Worm (Caenorhabditis elegans): ENCODE measurements around the gene T26H5.4.

T26H5.4 gene

DNA sequence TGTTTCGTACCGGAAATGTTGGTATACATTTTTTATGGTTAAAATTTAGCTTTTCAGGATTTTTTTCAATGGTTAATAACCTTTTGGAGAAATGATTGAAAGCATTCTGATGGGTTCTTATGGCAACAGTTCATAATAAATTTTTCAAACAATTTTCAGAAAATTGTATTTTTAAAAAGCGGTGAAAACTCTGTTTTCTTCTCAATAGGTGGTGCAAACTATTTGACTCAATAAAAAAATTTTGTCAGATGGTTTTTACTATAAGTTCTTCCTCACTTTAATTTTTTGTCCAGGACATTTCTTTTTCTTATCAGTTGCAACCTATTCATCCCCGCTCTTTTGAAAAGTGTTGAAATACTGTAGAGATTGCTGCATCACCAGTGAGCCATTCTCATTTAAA, 364 bp upstream of the T26H5.4 start, which contains the start of gene T26H5.14:
TSS of gene T26H5.14 (plus strand) at position 301 of the 400 bp plus-strand sequence.
- TF ChIP-seq jun-1 (tag; optimal IDR thresholded peaks at IDR 0.05), result no peak
- peak; percentile 40 for TF ChIP-seq elt-2 (tag; optimal IDR thresholded peaks at IDR 0.05)

DNA sequence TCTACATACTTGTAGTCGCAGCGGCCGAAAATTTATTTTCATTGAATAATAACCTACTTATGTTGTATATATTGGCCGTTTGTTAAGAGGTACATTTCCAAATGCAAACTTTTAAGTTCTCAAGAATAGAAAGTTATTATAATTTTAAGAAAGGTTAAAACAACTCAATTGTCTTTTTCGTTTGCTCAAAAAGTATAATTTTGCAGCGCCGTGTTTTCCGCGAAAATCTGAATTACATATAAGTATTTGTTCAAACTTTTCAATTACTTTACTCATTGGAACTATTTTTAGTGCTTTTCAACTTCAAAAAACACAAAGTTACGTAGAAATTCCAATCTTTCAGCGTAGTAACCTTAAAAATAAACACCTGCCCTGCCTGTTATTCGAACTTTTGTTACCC, 3.1 kb downstream of the T26H5.4 start, which contains the start of gene srh-239:
TSS of gene srh-239 (plus strand) at position 301 of the 400 bp plus-strand sequence.
- TF ChIP-seq lin-39 (tag; optimal IDR thresholded peaks at IDR 0.05), result no peak
- no peak for TF ChIP-seq nhr-76 (tag; optimal IDR thresholded peaks at IDR 0.05)
- TF ChIP-seq R02D3.7 (tag; optimal IDR thresholded peaks at IDR 0.05), result no peak
- no peak for TF ChIP-seq ceh-9 (tag; optimal IDR thresholded peaks at IDR 0.05)
- no peak for TF ChIP-seq eor-1 (tag; optimal IDR thresholded peaks at IDR 0.05)

DNA sequence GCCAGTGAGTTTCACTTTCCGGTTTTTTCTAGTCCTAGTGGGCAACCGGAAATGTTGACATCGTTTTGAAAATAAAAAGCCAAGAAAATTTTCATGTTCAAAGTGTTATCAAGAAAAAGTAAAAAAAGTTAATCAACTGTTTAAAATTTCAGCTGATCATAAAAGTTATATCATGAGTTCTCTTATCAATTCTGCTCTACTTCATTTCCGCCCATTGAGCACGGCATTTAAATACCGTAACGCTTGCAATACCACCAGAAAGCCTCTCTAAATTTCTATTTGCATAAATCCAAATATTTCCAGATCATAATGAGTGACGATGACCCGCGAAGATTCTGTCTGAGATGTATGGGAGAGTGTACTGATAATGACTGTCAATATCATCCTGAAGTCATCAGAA, 3.9 kb downstream of the T26H5.4 start, which contains the start of gene T26H5.9:
TSS of gene T26H5.9 (plus strand) at position 302 of the 400 bp plus-strand sequence.
- TF ChIP-seq pqm-1 (tag; optimal IDR thresholded peaks at IDR 0.05) (peak; percentile 12), nhr-43 (tag; optimal IDR thresholded peaks at IDR 0.05; ENCODE audit: poor library complexity, severe bottlenecking) (no peak), snpc-4 (tag; optimal IDR thresholded peaks at IDR 0.05) (no peak), nhr-12 (tag; optimal IDR thresholded peaks at IDR 0.05) (no peak), elt-2 (tag; optimal IDR thresholded peaks at IDR 0.05) (peak; percentile 65)

DNA sequence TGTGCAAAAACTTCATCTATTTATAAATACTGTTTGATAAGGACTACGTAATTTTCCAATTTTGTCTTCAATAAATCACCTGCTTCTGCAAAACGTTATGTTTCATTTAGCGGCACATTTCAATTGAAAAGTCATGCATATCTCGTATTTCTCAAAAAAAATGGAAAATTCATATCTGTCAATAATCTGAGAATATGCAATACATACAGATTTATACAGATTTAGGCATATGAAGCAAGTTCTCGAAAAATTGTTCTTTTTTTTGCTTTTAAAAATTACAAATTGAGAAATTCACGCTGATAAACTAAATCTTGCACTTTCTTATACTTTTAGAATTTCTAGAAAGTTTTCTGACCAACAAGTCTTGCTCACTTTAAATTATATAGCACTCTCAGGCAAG, 4.3 kb downstream of the T26H5.4 start, which contains the start of gene T26H5.11:
TSS of gene T26H5.11 (minus strand) at position 101 of the 400 bp plus-strand sequence.
- no peak for TF ChIP-seq egl-27 (tag; optimal IDR thresholded peaks at IDR 0.05)
- TF ChIP-seq daf-12 (tag; optimal IDR thresholded peaks at IDR 0.05), result no peak
- TF ChIP-seq ceh-28 (tag; optimal IDR thresholded peaks at IDR 0.05), result no peak
- no peak for TF ChIP-seq eor-1 (tag; optimal IDR thresholded peaks at IDR 0.05)
- TF ChIP-seq fkh-10 (GFP tag; optimal IDR thresholded peaks at IDR 0.05), result no peak
- TF ChIP-seq ceh-9 (tag; optimal IDR thresholded peaks at IDR 0.05), result no peak
- no peak for TF ChIP-seq elt-3 (tag; optimal IDR thresholded peaks at IDR 0.05)
- TF ChIP-seq zag-1 (tag; optimal IDR thresholded peaks at IDR 0.05), result no peak
- no peak for TF ChIP-seq nhr-76 (tag; optimal IDR thresholded peaks at IDR 0.05)
- TF ChIP-seq jun-1 (tag; optimal IDR thresholded peaks at IDR 0.05), result no peak
- no peak for TF ChIP-seq ceh-82 (tag; optimal IDR thresholded peaks at IDR 0.05)
- TF ChIP-seq ZK546.5 (tag; optimal IDR thresholded peaks at IDR 0.05), result no peak
- TF ChIP-seq nhr-77 (tag; optimal IDR thresholded peaks at IDR 0.05), result no peak
- TF ChIP-seq sea-2 (GFP tag; optimal IDR thresholded peaks at IDR 0.05), result no peak
- no peak for TF ChIP-seq egl-5 (tag; optimal IDR thresholded peaks at IDR 0.05)
- TF ChIP-seq tbx-2 (tag; optimal IDR thresholded peaks at IDR 0.05), result no peak
- TF ChIP-seq fkh-2 (tag; optimal IDR thresholded peaks at IDR 0.05), result no peak
- TF ChIP-seq ztf-11 (tag; optimal IDR thresholded peaks at IDR 0.05), result no peak

DNA sequence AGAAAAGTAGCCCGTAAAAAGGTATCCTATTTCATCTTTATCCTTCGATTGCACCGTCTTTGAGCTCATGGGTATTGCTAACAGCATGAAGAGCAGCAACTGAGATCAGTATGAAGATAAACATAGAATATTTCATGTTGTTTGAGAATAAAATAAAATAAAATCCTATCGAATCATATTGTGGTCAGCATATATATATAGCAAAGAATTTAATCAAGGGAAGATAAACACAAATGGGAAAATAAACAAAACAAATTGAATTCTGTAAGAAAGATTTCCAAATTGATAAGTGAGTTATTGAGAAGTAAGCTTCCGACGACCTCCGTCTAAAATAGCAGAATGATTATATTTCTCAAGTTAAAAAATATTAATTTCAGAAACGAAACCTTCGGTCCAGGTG, 4.8 kb downstream of the T26H5.4 start, which contains the start of gene T26H5.10:
TSS of gene T26H5.10 (minus strand) at position 101 of the 400 bp plus-strand sequence.
- TF ChIP-seq nfya-1 (tag; optimal IDR thresholded peaks at IDR 0.05; ENCODE audit: insufficient read depth) (no peak), unc-62 (GFP tag; optimal IDR thresholded peaks at IDR 0.05) (no peak)

DNA sequence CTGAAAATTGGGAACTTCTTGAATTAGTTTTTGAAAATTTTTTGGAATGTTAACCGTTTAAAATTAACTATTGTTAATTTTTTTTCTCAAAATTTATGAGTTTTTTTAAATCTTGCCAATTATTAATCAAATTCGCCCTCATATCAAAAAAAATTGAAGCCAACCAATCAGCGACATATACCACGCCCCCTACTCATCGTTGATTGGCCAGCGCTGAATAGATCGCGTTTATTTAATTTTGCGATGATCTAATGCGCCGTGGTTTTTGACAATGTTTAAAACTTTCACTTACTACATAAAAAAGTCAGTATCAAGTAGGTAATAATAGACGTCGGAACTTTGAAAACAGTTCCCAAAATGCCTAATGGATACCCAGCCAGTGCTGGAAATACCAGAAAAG, 6.1 kb downstream of the T26H5.4 start:
- TF ChIP-seq ceh-9 (tag; optimal IDR thresholded peaks at IDR 0.05) (no peak), nfya-1 (tag; optimal IDR thresholded peaks at IDR 0.05; ENCODE audit: insufficient read depth) (peak; percentile 62), sea-2 (GFP tag; optimal IDR thresholded peaks at IDR 0.05) (no peak), ztf-11 (tag; optimal IDR thresholded peaks at IDR 0.05) (no peak), unc-39 (tag; optimal IDR thresholded peaks at IDR 0.05) (no peak)

DNA sequence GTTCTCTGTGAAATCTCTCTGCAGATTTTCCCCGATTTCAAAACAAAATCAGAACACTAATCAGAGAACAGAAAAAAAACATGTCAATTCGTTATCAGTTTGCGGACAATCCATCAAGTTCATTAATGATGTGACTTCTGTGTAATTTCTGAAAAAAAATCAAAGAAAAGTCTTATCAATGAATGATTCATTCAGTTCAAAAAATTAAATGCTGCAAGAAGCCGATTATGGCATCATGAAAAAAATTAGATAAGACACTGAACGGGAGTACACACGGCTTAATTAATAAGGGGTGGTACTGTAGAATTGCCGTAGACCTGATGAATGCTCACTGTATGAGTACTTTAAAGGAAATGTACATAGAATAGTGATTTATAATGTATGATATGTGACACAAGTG, 12.4 kb downstream of the T26H5.4 start:
- TF ChIP-seq lsy-12 (tag; optimal IDR thresholded peaks at IDR 0.05) (no peak), tbx-2 (tag; optimal IDR thresholded peaks at IDR 0.05) (no peak), elt-2 (tag; optimal IDR thresholded peaks at IDR 0.05) (peak; percentile 90), jun-1 (tag; optimal IDR thresholded peaks at IDR 0.05) (peak; percentile 46), pqm-1 (tag; optimal IDR thresholded peaks at IDR 0.05) (peak; percentile 98)
